Worm (Caenorhabditis elegans) whole organism, late embryonic: Measurements from ENCODE around the gene M02F4.2.

Source experiments
- C38D4.7 ChIP-seq: fragments of 200-800 bp; sonication (Bioruptor generic); optimal IDR thresholded peaks from 2 replicates; lab custom pipeline; 2018; ENCODE audit warnings: mild to moderate bottlenecking, missing genetic modification characterization, moderate library complexity, missing compliant biosample characterization
- K09A11.1 ChIP-seq: sonication (generic microtip); optimal IDR thresholded peaks from 2 replicates; lab custom pipeline; 2017; ENCODE audit warnings: antibody characterized with exemption, mild to moderate bottlenecking, missing genetic modification characterization, missing compliant biosample characterization; ENCODE audit not compliant: insufficient read depth
- Y22D7AL.16 ChIP-seq: sonication (generic microtip); optimal IDR thresholded peaks from 2 replicates; lab custom pipeline; 2016; ENCODE audit warnings: missing genetic modification characterization, missing compliant biosample characterization
- ahr-1 ChIP-seq: sonication (generic microtip); optimal IDR thresholded peaks from 2 replicates; lab custom pipeline; 2016; ENCODE audit warnings: missing genetic modification characterization, missing compliant biosample characterization
- ama-1 ChIP-seq: fragments of 150-350 bp; optimal IDR thresholded peaks from 2 replicates; lab custom pipeline; 2014
- ceh-14 ChIP-seq: sonication (generic microtip); optimal IDR thresholded peaks from 2 replicates; lab custom pipeline; 2016; ENCODE audit warnings: missing genotype, missing genetic modification characterization, missing compliant biosample characterization
- ceh-18 ChIP-seq: sonication (generic microtip); optimal IDR thresholded peaks from 2 replicates; lab custom pipeline; 2016; ENCODE audit warnings: missing genetic modification characterization, missing compliant biosample characterization
- ceh-19 ChIP-seq: fragments of 200-800 bp; sonication (Bioruptor generic); optimal IDR thresholded peaks from 2 replicates; lab custom pipeline; 2018; ENCODE audit warnings: mild to moderate bottlenecking, missing genetic modification characterization, missing compliant biosample characterization
- ceh-2 ChIP-seq: sonication (generic microtip); optimal IDR thresholded peaks from 2 replicates; lab custom pipeline; 2016; ENCODE audit warnings: missing genotype, missing genetic modification characterization, missing compliant biosample characterization
- ceh-24 ChIP-seq: sonication (generic microtip); optimal IDR thresholded peaks from 2 replicates; lab custom pipeline; 2016; ENCODE audit warnings: mild to moderate bottlenecking, missing genetic modification characterization, missing compliant biosample characterization
- ceh-30 ChIP-seq: fragments of 150-350 bp; optimal IDR thresholded peaks from 2 replicates; lab custom pipeline; 2014; ENCODE audit warnings: missing biosample characterization, missing genetic modification characterization
- ceh-34 ChIP-seq: sonication (generic microtip); optimal IDR thresholded peaks from 2 replicates; lab custom pipeline; 2016; ENCODE audit warnings: mild to moderate bottlenecking, missing genetic modification characterization, missing compliant biosample characterization
- ceh-45 ChIP-seq: fragments of 200-800 bp; sonication (Bioruptor generic); IDR thresholded peaks from 2 replicates; pipeline ENCODE4 v1.3.6; 2022; ENCODE audit warnings: missing genetic modification reagents, missing genetic modification characterization, missing compliant biosample characterization
- ceh-6 ChIP-seq: fragments of 200-800 bp; sonication (Bioruptor generic); optimal IDR thresholded peaks from 2 replicates; lab custom pipeline; 2018; ENCODE audit warnings: mild to moderate bottlenecking, missing genetic modification characterization, missing compliant biosample characterization
- ceh-9 ChIP-seq: sonication (generic microtip); optimal IDR thresholded peaks from 2 replicates; lab custom pipeline; 2016; ENCODE audit warnings: mild to moderate bottlenecking, missing genetic modification characterization, inconsistent platforms, missing compliant biosample characterization
- che-1 ChIP-seq: sonication (generic microtip); optimal IDR thresholded peaks from 2 replicates; lab custom pipeline; 2016; ENCODE audit warnings: mild to moderate bottlenecking, missing genetic modification characterization, missing compliant biosample characterization
- dmd-4 ChIP-seq: sonication (generic microtip); optimal IDR thresholded peaks from 2 replicates; lab custom pipeline; 2016; ENCODE audit warnings: borderline replicate concordance, missing genetic modification characterization, missing compliant biosample characterization
- elt-4 ChIP-seq: sonication (generic microtip); optimal IDR thresholded peaks from 2 replicates; lab custom pipeline; 2016; ENCODE audit warnings: missing genetic modification characterization, missing compliant biosample characterization
- fax-1 ChIP-seq: sonication (generic microtip); optimal IDR thresholded peaks from 2 replicates; lab custom pipeline; 2016; ENCODE audit warnings: missing genotype, missing genetic modification characterization, missing compliant biosample characterization
- fkh-10 ChIP-seq: fragments of 150-350 bp; optimal IDR thresholded peaks from 2 replicates; lab custom pipeline; 2014; ENCODE audit warnings: missing biosample characterization, missing genetic modification reagents, missing genetic modification characterization
- fkh-6 ChIP-seq: sonication (generic microtip); optimal IDR thresholded peaks from 2 replicates; lab custom pipeline; 2016; ENCODE audit warnings: missing genetic modification characterization, missing compliant biosample characterization
- hlh-13 ChIP-seq: fragments of 200-800 bp; sonication (Bioruptor generic); optimal IDR thresholded peaks from 2 replicates; lab custom pipeline; 2018; ENCODE audit warnings: mild to moderate bottlenecking, missing genetic modification characterization, missing compliant biosample characterization
- hlh-6 ChIP-seq: sonication (generic microtip); optimal IDR thresholded peaks from 2 replicates; lab custom pipeline; 2016; ENCODE audit warnings: missing genotype, missing genetic modification characterization, missing compliant biosample characterization
- lin-11 ChIP-seq: fragments of 200-800 bp; sonication (Bioruptor generic); optimal IDR thresholded peaks from 2 replicates; lab custom pipeline; 2018; ENCODE audit warnings: mild to moderate bottlenecking, missing genetic modification characterization, missing compliant biosample characterization
- nfya-1 ChIP-seq: sonication (generic microtip); optimal IDR thresholded peaks from 2 replicates; lab custom pipeline; 2017; ENCODE audit warnings: missing genetic modification characterization, mild to moderate bottlenecking, missing compliant biosample characterization, antibody characterized with exemption, moderate library complexity
- nhr-11 ChIP-seq: fragments of 150-350 bp; optimal IDR thresholded peaks from 2 replicates; lab custom pipeline; 2014; ENCODE audit warnings: missing biosample characterization, missing genetic modification characterization
- nhr-232 ChIP-seq: sonication (generic microtip); optimal IDR thresholded peaks from 2 replicates; lab custom pipeline; 2016; ENCODE audit warnings: missing genetic modification characterization, missing compliant biosample characterization
- npax-4 ChIP-seq: sonication (generic microtip); optimal IDR thresholded peaks from 2 replicates; lab custom pipeline; 2016; ENCODE audit warnings: missing genetic modification characterization, missing compliant biosample characterization
- odd-2 ChIP-seq: sonication (generic microtip); optimal IDR thresholded peaks from 2 replicates; lab custom pipeline; 2017; ENCODE audit warnings: antibody characterized with exemption, mild to moderate bottlenecking, missing genetic modification characterization, missing compliant biosample characterization
- pha-2 ChIP-seq: sonication (generic microtip); optimal IDR thresholded peaks from 2 replicates; lab custom pipeline; 2017; ENCODE audit warnings: mild to moderate bottlenecking, missing genetic modification characterization, missing compliant biosample characterization
- pha-4 ChIP-seq: fragments of 150-350 bp; optimal IDR thresholded peaks from 2 replicates; lab custom pipeline; 2018; ENCODE audit warnings: missing biosample characterization, missing genetic modification reagents, missing genetic modification characterization
- pros-1 ChIP-seq: fragments of 150-350 bp; optimal IDR thresholded peaks from 2 replicates; lab custom pipeline; 2014; ENCODE audit warnings: missing biosample characterization, missing genetic modification reagents, missing genetic modification characterization
- ref-2 ChIP-seq: sonication (generic microtip); optimal IDR thresholded peaks from 2 replicates; lab custom pipeline; 2016; ENCODE audit warnings: missing genetic modification characterization, missing compliant biosample characterization
- sdc-2 ChIP-seq: sonication (generic microtip); optimal IDR thresholded peaks from 2 replicates; lab custom pipeline; 2016; ENCODE audit warnings: missing genotype, missing genetic modification characterization, missing compliant biosample characterization
- sox-4 ChIP-seq: sonication (generic microtip); optimal IDR thresholded peaks from 2 replicates; lab custom pipeline; 2017; ENCODE audit warnings: mild to moderate bottlenecking, missing genetic modification characterization, inconsistent platforms, missing compliant biosample characterization
- syd-9 ChIP-seq: sonication (generic microtip); optimal IDR thresholded peaks from 2 replicates; lab custom pipeline; 2016; ENCODE audit warnings: mild to moderate bottlenecking, missing genetic modification characterization, moderate library complexity, missing compliant biosample characterization
- tbx-2 ChIP-seq: sonication (generic microtip); optimal IDR thresholded peaks from 2 replicates; lab custom pipeline; 2016; ENCODE audit warnings: missing genetic modification characterization, missing compliant biosample characterization
- tbx-7 ChIP-seq: sonication (generic microtip); optimal IDR thresholded peaks from 2 replicates; lab custom pipeline; 2016; ENCODE audit warnings: missing genotype, missing genetic modification characterization, missing compliant biosample characterization
- ttx-3 ChIP-seq: sonication (generic microtip); optimal IDR thresholded peaks from 2 replicates; lab custom pipeline; 2016; ENCODE audit warnings: missing genetic modification reagents, missing genetic modification characterization, missing compliant biosample characterization
- unc-55 ChIP-seq: sonication (generic microtip); optimal IDR thresholded peaks from 2 replicates; lab custom pipeline; 2017; ENCODE audit warnings: missing biosample characterization, missing genetic modification reagents, missing genetic modification characterization
- unc-86 ChIP-seq: sonication (generic microtip); optimal IDR thresholded peaks from 2 replicates; lab custom pipeline; 2016; ENCODE audit warnings: missing genetic modification characterization, missing compliant biosample characterization
- ztf-16 ChIP-seq: sonication (generic microtip); optimal IDR thresholded peaks from 2 replicates; lab custom pipeline; 2017; ENCODE audit warnings: missing genetic modification characterization, missing compliant biosample characterization

The M02F4.2 gene

ce11 chrX:3059299-3059698, 25.2 kb upstream of the M02F4.2 start, which contains the start of gene rsef-1:
TSS of gene rsef-1 (minus strand) at chrX:3059399.
- TF ChIP-seq ceh-6 (GFP tag; lab: Kevin White, UChicago) (no peak), sox-4 (tag; lab: Kevin White, UChicago) (no peak), unc-55 (GFP tag; lab: Kevin White, UChicago) (no peak)

- TF ChIP-seq ztf-16 (tag; lab: Kevin White, UChicago) (no peak), nhr-232 (tag; lab: Kevin White, UChicago) (no peak), ahr-1 (tag; lab: Kevin White, UChicago) (no peak), ceh-18 (no peak), ceh-9 (tag; lab: Kevin White, UChicago) (no peak), sdc-2 (tag; lab: Kevin White, UChicago) (no peak), pros-1 (no peak), C38D4.7 (GFP tag; lab: Kevin White, UChicago) (no peak), fax-1 (no peak)
Measured at ce11 chrX:3057656-3058055, 23.6 kb upstream of the M02F4.2 start.

ce11 chrX:3056098-3056497, 22.0 kb upstream of the M02F4.2 start:
- TF ChIP-seq che-1 (tag; lab: Kevin White, UChicago): no peak
- TF ChIP-seq fkh-10 (GFP tag; lab: Kevin White, UChicago): no peak
- no peak for TF ChIP-seq dmd-4 (tag; lab: Kevin White, UChicago)
- TF ChIP-seq ama-1 (lab: Kevin White, UChicago): no peak
- no peak for TF ChIP-seq ceh-24
- no peak for TF ChIP-seq tbx-2 (tag; lab: Kevin White, UChicago)
- no peak for TF ChIP-seq odd-2 (tag; lab: Kevin White, UChicago)
- no peak for TF ChIP-seq ceh-2 (tag; lab: Kevin White, UChicago)
- TF ChIP-seq ceh-34: no peak
- no peak for TF ChIP-seq ceh-6 (GFP tag; lab: Kevin White, UChicago)
- TF ChIP-seq hlh-13 (GFP tag; lab: Kevin White, UChicago): no peak

DNA sequence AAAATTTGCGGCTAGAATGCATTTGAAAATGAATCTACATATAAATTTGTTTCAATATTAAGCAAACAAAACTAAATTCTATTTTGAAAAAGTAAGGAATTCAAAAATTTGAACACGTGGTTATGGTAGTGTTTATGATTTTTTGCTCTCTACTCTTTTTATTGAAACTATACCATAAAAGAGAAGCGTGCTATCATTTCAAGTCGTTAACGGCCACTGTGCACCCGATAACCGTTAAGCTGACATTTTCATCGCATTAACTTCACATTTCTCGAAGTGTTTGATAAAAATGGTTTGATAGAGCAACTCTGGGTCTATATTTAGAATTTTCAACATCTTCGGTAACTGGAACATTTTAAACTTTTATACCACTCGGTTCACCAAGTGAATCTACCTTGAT, 20.7 kb upstream of the M02F4.2 start, which contains the start of gene twk-26:
Gene twk-26, minus strand, starts transcription at position 23 of the 400 bp plus-strand sequence.
- no peak for TF ChIP-seq ceh-30 (tag; lab: Kevin White, UChicago)
- no peak for TF ChIP-seq Y22D7AL.16 (tag; lab: Kevin White, UChicago)
- no peak for TF ChIP-seq ceh-6 (GFP tag; lab: Kevin White, UChicago)
- no peak for TF ChIP-seq ceh-45 (GFP tag; lab: Robert Waterston, UW)
- no peak for TF ChIP-seq ceh-24
- TF ChIP-seq npax-4: no peak
- no peak for TF ChIP-seq elt-4 (tag; lab: Kevin White, UChicago)
- no peak for TF ChIP-seq ttx-3 (tag; lab: Kevin White, UChicago)
- TF ChIP-seq ceh-18: no peak
- no peak for TF ChIP-seq unc-55 (GFP tag; lab: Kevin White, UChicago)
- no peak for TF ChIP-seq fkh-6 (tag; lab: Kevin White, UChicago)
- TF ChIP-seq nhr-11 (tag; lab: Kevin White, UChicago): no peak
- no peak for TF ChIP-seq K09A11.1 (tag; lab: Kevin White, UChicago)
- TF ChIP-seq ceh-19: no peak
- TF ChIP-seq hlh-6: no peak
- no peak for TF ChIP-seq syd-9 (tag; lab: Kevin White, UChicago)

- TF ChIP-seq ceh-6 (GFP tag; lab: Kevin White, UChicago) (no peak), ceh-9 (tag; lab: Kevin White, UChicago) (no peak), dmd-4 (tag; lab: Kevin White, UChicago) (no peak), lin-11 (tag; lab: Kevin White, UChicago) (no peak), pha-2 (tag; lab: Kevin White, UChicago) (no peak), nhr-11 (tag; lab: Kevin White, UChicago) (no peak), ahr-1 (tag; lab: Kevin White, UChicago) (no peak), nfya-1 (tag; lab: Kevin White, UChicago) (no peak), ref-2 (no peak), npax-4 (no peak), ceh-14 (no peak), ztf-16 (tag; lab: Kevin White, UChicago) (no peak), tbx-7 (tag; lab: Kevin White, UChicago) (no peak), pha-4 (tag; lab: Kevin White, UChicago) (no peak), nhr-232 (tag; lab: Kevin White, UChicago) (no peak), unc-86 (tag; lab: Kevin White, UChicago) (no peak)
Measured at ce11 chrX:3054394-3054793, 20.3 kb upstream of the M02F4.2 start.
